Fruit fly (Drosophila melanogaster) whole organism, prepupa: ENCODE data around the gene Rala.
A peak's percentile ranks its signal among the peaks of the same experiment; 100 is the strongest.

Experiments
- Blimp-1 ChIP-seq: fragments of 200-800 bp; sonication (Bioruptor generic); optimal IDR thresholded peaks from 3 replicates; lab custom pipeline; 2017; ENCODE audit warnings: missing biosample characterization, missing genetic modification characterization, mild to moderate bottlenecking, moderate library complexity, missing genetic modification reagents
- CG10631 ChIP-seq: fragments of 200-800 bp; sonication (Bioruptor generic); optimal IDR thresholded peaks from 2 replicates; lab custom pipeline; 2016; ENCODE audit warnings: missing biosample characterization, missing genetic modification characterization
- CG10669 ChIP-seq: fragments of 200-800 bp; sonication (Bioruptor generic); optimal IDR thresholded peaks from 3 replicates; lab custom pipeline; 2018; ENCODE audit warnings: missing biosample characterization, mild to moderate bottlenecking, missing genetic modification characterization, moderate library complexity
- CG11294 ChIP-seq: fragments of 200-800 bp; sonication (Bioruptor generic); IDR thresholded peaks from 2 replicates; pipeline ENCODE4 v1.3.6; 2022; ENCODE audit warnings: missing biosample characterization, missing genetic modification characterization
- CG11902 ChIP-seq: fragments of 200-800 bp; sonication (Bioruptor generic); optimal IDR thresholded peaks from 3 replicates; lab custom pipeline; 2016; ENCODE audit warnings: missing biosample characterization, missing genetic modification characterization
- CG15336 ChIP-seq: fragments of 200-800 bp; sonication (Bioruptor generic); IDR thresholded peaks from 2 replicates; pipeline ENCODE4 v1.3.6; 2022; ENCODE audit warnings: missing biosample characterization, missing genetic modification characterization
- CG1621 ChIP-seq: fragments of 200-800 bp; sonication (Bioruptor generic); optimal IDR thresholded peaks from 3 replicates; lab custom pipeline; 2018; ENCODE audit warnings: missing biosample characterization, mild to moderate bottlenecking, missing genetic modification characterization
- CG16779 ChIP-seq: fragments of 200-800 bp; sonication (Bioruptor generic); optimal IDR thresholded peaks from 3 replicates; lab custom pipeline; 2017; ENCODE audit warnings: missing biosample characterization, mild to moderate bottlenecking, missing genetic modification characterization
- CG3032 ChIP-seq: fragments of 200-800 bp; optimal IDR thresholded peaks from 2 replicates; lab custom pipeline; 2019; ENCODE audit warnings: missing biosample characterization, mild to moderate bottlenecking, missing genetic modification characterization, moderate library complexity
- CG32006 ChIP-seq: fragments of 200-800 bp; sonication (Bioruptor generic); optimal IDR thresholded peaks from 3 replicates; lab custom pipeline; 2017; ENCODE audit warnings: missing biosample characterization, mild to moderate bottlenecking, missing genetic modification characterization
- CG34406 ChIP-seq: fragments of 200-800 bp; sonication (Bioruptor generic); optimal IDR thresholded peaks from 3 replicates; lab custom pipeline; 2016; ENCODE audit warnings: missing biosample characterization, missing genetic modification characterization
- CG3919 ChIP-seq: fragments of 200-800 bp; sonication (Bioruptor generic); optimal IDR thresholded peaks from 3 replicates; lab custom pipeline; 2016; ENCODE audit warnings: missing biosample characterization, missing genetic modification characterization
- CG4318 ChIP-seq: fragments of 200-800 bp; sonication (Bioruptor generic); optimal IDR thresholded peaks from 3 replicates; lab custom pipeline; 2017; ENCODE audit warnings: missing biosample characterization, mild to moderate bottlenecking, missing genetic modification characterization
- CG6163 ChIP-seq: fragments of 200-800 bp; sonication (Bioruptor generic); IDR thresholded peaks from 3 replicates; pipeline ENCODE4 v1.3.6; 2022; ENCODE audit warnings: missing biosample characterization, missing genetic modification characterization
- CG6276 ChIP-seq: fragments of 200-800 bp; sonication (Bioruptor generic); optimal IDR thresholded peaks from 2 replicates; lab custom pipeline; 2017; ENCODE audit warnings: missing biosample characterization, mild to moderate bottlenecking, missing genetic modification characterization
- CG6792 ChIP-seq: fragments of 200-800 bp; sonication (Bioruptor generic); optimal IDR thresholded peaks from 3 replicates; lab custom pipeline; 2016; ENCODE audit warnings: missing biosample characterization, missing genetic modification characterization
- CG6808 ChIP-seq: fragments of 200-800 bp; sonication (Bioruptor generic); optimal IDR thresholded peaks from 3 replicates; lab custom pipeline; 2017; ENCODE audit warnings: missing biosample characterization, missing genetic modification characterization, mild to moderate bottlenecking, moderate library complexity, missing genetic modification reagents
- CG6854 ChIP-seq: fragments of 200-800 bp; sonication (Bioruptor generic); optimal IDR thresholded peaks from 2 replicates; lab custom pipeline; 2017; ENCODE audit warnings: missing biosample characterization, mild to moderate bottlenecking, missing genetic modification characterization
- CG7368 ChIP-seq: fragments of 200-800 bp; sonication (Bioruptor generic); optimal IDR thresholded peaks from 3 replicates; lab custom pipeline; 2016; ENCODE audit warnings: missing biosample characterization, missing genetic modification characterization
- CG8319 ChIP-seq: fragments of 200-800 bp; sonication (Bioruptor generic); optimal IDR thresholded peaks from 3 replicates; lab custom pipeline; 2016; ENCODE audit warnings: missing biosample characterization, missing genetic modification characterization
- CG8632 ChIP-seq: fragments of 200-800 bp; sonication (Bioruptor generic); optimal IDR thresholded peaks from 3 replicates; lab custom pipeline; 2016; ENCODE audit warnings: missing biosample characterization, missing genetic modification characterization
- Eip75B ChIP-seq: fragments of 200-800 bp; sonication (Bioruptor generic); optimal IDR thresholded peaks from 3 replicates; lab custom pipeline; 2016; ENCODE audit warnings: missing biosample characterization, missing genetic modification characterization
- Eip78C ChIP-seq: fragments of 200-800 bp; sonication (Bioruptor generic); peaks from one replicate; lab custom pipeline; 2016; ENCODE audit warnings: missing biosample characterization, missing genetic modification characterization
- Eip93F ChIP-seq: fragments of 200-800 bp; sonication (Bioruptor generic); optimal IDR thresholded peaks from 2 replicates; lab custom pipeline; 2016; ENCODE audit warnings: missing biosample characterization, mild to moderate bottlenecking, missing genetic modification characterization
- Ets96B ChIP-seq: fragments of 200-800 bp; optimal IDR thresholded peaks from 2 replicates; lab custom pipeline; 2019; ENCODE audit warnings: missing biosample characterization, mild to moderate bottlenecking, missing genetic modification characterization, moderate library complexity
- Gug ChIP-seq: fragments of 200-800 bp; sonication (Bioruptor generic); IDR thresholded peaks from 2 replicates; pipeline ENCODE4 v1.3.6; 2022; ENCODE audit warnings: missing biosample characterization, missing genetic modification characterization
- Hr38 ChIP-seq: sonication (Bioruptor generic); optimal IDR thresholded peaks from 2 replicates; lab custom pipeline; 2016; ENCODE audit warnings: missing biosample characterization, missing genetic modification characterization
- Hr39 ChIP-seq: fragments of 200-800 bp; sonication (Bioruptor generic); optimal IDR thresholded peaks from 2 replicates; lab custom pipeline; 2016; ENCODE audit warnings: missing biosample characterization, missing genetic modification characterization
- Hr4 ChIP-seq: fragments of 200-800 bp; sonication (Bioruptor generic); optimal IDR thresholded peaks from 3 replicates; lab custom pipeline; 2016; ENCODE audit warnings: missing biosample characterization, missing genetic modification characterization
- Lpt ChIP-seq: fragments of 200-800 bp; sonication (Bioruptor generic); optimal IDR thresholded peaks from 3 replicates; lab custom pipeline; 2016; ENCODE audit warnings: missing biosample characterization, missing genetic modification characterization
- OdsH ChIP-seq: fragments of 200-800 bp; sonication (Bioruptor generic); optimal IDR thresholded peaks from 3 replicates; lab custom pipeline; 2016; ENCODE audit warnings: missing biosample characterization, missing genetic modification characterization
- Smox ChIP-seq: fragments of 200-800 bp; sonication (Bioruptor generic); optimal IDR thresholded peaks from 3 replicates; lab custom pipeline; 2016; ENCODE audit warnings: missing biosample characterization, missing genetic modification characterization
- Sox15 ChIP-seq: fragments of 200-800 bp; sonication (Bioruptor generic); optimal IDR thresholded peaks from 3 replicates; lab custom pipeline; 2016; ENCODE audit warnings: missing biosample characterization, missing genetic modification characterization
- achi ChIP-seq: fragments of 200-800 bp; sonication (Bioruptor generic); optimal IDR thresholded peaks from 3 replicates; lab custom pipeline; 2016; ENCODE audit warnings: missing biosample characterization, missing genetic modification characterization
- cyc ChIP-seq: fragments of 200-800 bp; sonication (Bioruptor generic); optimal IDR thresholded peaks from 3 replicates; lab custom pipeline; 2016; ENCODE audit warnings: missing biosample characterization, missing genetic modification characterization
- dac ChIP-seq: fragments of 200-800 bp; sonication (Bioruptor generic); optimal IDR thresholded peaks from 2 replicates; lab custom pipeline; 2017; ENCODE audit warnings: missing biosample characterization, mild to moderate bottlenecking, missing genetic modification characterization
- dsx ChIP-seq: fragments of 200-800 bp; optimal IDR thresholded peaks from 3 replicates; lab custom pipeline; 2019; ENCODE audit warnings: missing biosample characterization, mild to moderate bottlenecking, missing genetic modification characterization, moderate library complexity; ENCODE audit not compliant: poor library complexity, severe bottlenecking
- eg ChIP-seq: fragments of 200-800 bp; sonication (Bioruptor generic); IDR thresholded peaks from 3 replicates; pipeline ENCODE4 v1.3.6; 2022; ENCODE audit warnings: missing biosample characterization, missing genetic modification characterization
- esn ChIP-seq: fragments of 200-800 bp; sonication (Bioruptor generic); optimal IDR thresholded peaks from 2 replicates; lab custom pipeline; 2016; ENCODE audit warnings: missing biosample characterization, mild to moderate bottlenecking, missing genetic modification characterization, moderate library complexity
- fd59A ChIP-seq: fragments of 200-800 bp; sonication (Bioruptor generic); optimal IDR thresholded peaks from 2 replicates; lab custom pipeline; 2017; ENCODE audit warnings: missing biosample characterization, mild to moderate bottlenecking, missing genetic modification characterization, missing genetic modification reagents
- fd85E ChIP-seq: fragments of 200-800 bp; sonication (Bioruptor generic); optimal IDR thresholded peaks from 3 replicates; lab custom pipeline; 2016; ENCODE audit warnings: missing biosample characterization, missing genetic modification characterization
- fkh ChIP-seq: fragments of 200-800 bp; sonication (Bioruptor generic); optimal IDR thresholded peaks from 3 replicates; lab custom pipeline; 2017; ENCODE audit warnings: missing biosample characterization, mild to moderate bottlenecking, missing genetic modification characterization, moderate library complexity
- lz ChIP-seq: fragments of 200-800 bp; sonication (Bioruptor generic); optimal IDR thresholded peaks from 3 replicates; lab custom pipeline; 2016; ENCODE audit warnings: missing biosample characterization, missing genetic modification characterization
- salr ChIP-seq, 2 experiments: fragments of 200-800 bp; sonication (Bioruptor generic); optimal IDR thresholded peaks; 3 replicates each; lab custom pipeline; 2016 to 2018; ENCODE audit warnings: missing biosample characterization in 2 of 2, missing genetic modification characterization in 2 of 2, mild to moderate bottlenecking in 1 of 2
- spab ChIP-seq: fragments of 200-800 bp; sonication (Bioruptor generic); optimal IDR thresholded peaks from 2 replicates; lab custom pipeline; 2017; ENCODE audit warnings: missing biosample characterization, mild to moderate bottlenecking, missing genetic modification characterization, missing genetic modification reagents
- ss ChIP-seq, 2 experiments: fragments of 200-800 bp; sonication (Bioruptor generic); optimal IDR thresholded peaks; 2 replicates in 1 of 2; 3 replicates in 1 of 2; lab custom pipeline; 2017 to 2018; ENCODE audit warnings: mild to moderate bottlenecking in 2 of 2, missing biosample characterization in 2 of 2, missing genetic modification characterization in 2 of 2, moderate library complexity in 1 of 2
- svp ChIP-seq: fragments of 200-800 bp; sonication (Bioruptor generic); peaks from one replicate; lab custom pipeline; 2016; ENCODE audit warnings: missing biosample characterization, missing genetic modification characterization
- topi ChIP-seq: fragments of 200-800 bp; sonication (Bioruptor generic); optimal IDR thresholded peaks from 3 replicates; lab custom pipeline; 2016; ENCODE audit warnings: missing biosample characterization, missing genetic modification characterization
- vri ChIP-seq: fragments of 200-800 bp; sonication (Bioruptor generic); optimal IDR thresholded peaks from 3 replicates; lab custom pipeline; 2016; ENCODE audit warnings: missing biosample characterization, mild to moderate bottlenecking, missing genetic modification characterization

Gene Rala

DNA sequence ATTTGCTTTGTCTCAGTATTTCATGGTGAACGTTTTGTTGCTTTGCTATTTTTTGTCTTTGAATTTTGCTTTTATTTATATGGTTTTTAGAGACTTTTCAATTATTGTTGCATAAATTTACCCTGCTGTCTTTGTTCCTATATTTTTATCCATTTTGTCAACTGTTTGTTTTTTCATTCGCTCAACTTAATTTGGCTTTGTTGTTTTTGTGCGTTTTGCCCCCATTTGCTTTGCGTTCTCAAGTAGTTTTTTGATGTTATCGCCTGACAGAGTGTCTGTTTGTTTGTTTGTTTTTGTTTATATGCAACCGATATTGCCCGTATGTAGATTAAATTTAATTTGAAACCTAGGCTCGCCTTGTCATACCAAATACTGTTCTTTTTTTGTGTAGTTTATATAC is 30.9 kb downstream of the Rala start:
- TF ChIP-seq CG6163 (GFP tag; lab: Robert Waterston, UW) (no peak), Gug (GFP tag; lab: Robert Waterston, UW) (no peak), CG6808 (GFP tag; lab: Kevin White, UChicago) (no peak), CG8632 (GFP tag; lab: Kevin White, UChicago) (no peak), CG10669 (no peak), Eip78C (GFP tag; lab: Kevin White, UChicago) (no peak), dsx (no peak), CG34406 (GFP tag; lab: Kevin White, UChicago) (no peak), CG3919 (GFP tag; lab: Kevin White, UChicago) (no peak), Smox (no peak)

- TF ChIP-seq Smox (peak; percentile 68), CG7368 (GFP tag; lab: Kevin White, UChicago) (peak; percentile 80), CG32006 (GFP tag; lab: Kevin White, UChicago) (peak; percentile 87), ss (GFP tag; optimal IDR thresholded peaks at IDR 0.05; lab: Kevin White, UChicago) (peak; percentile 19 to 46), CG8632 (GFP tag; lab: Kevin White, UChicago) (peak; percentile 56), lz (GFP tag; lab: Kevin White, UChicago) (peak; percentile 81), Hr38 (GFP tag; lab: Kevin White, UChicago) (no peak), Hr4 (GFP tag; lab: Kevin White, UChicago) (peak; percentile 85), Ets96B (tag; lab: Kevin White, UChicago) (peak; percentile 80), CG11294 (GFP tag; lab: Robert Waterston, UW) (peak; percentile 64), Blimp-1 (no peak), eg (peak; percentile 90), fkh (no peak), Lpt (GFP tag; lab: Kevin White, UChicago) (peak; percentile 70), CG15336 (GFP tag; lab: Robert Waterston, UW) (peak; percentile 91), CG6276 (GFP tag; lab: Kevin White, UChicago) (peak; percentile 77), achi (GFP tag; lab: Kevin White, UChicago) (peak; percentile 76), CG10631 (GFP tag; lab: Kevin White, UChicago) (peak; percentile 73), spab (peak; percentile 56), salr (GFP tag; optimal IDR thresholded peaks at IDR 0.05; lab: Kevin White, UChicago) (peak; percentile 53 to 75), cyc (GFP tag; lab: Kevin White, UChicago) (peak; percentile 72), CG11902 (GFP tag; lab: Kevin White, UChicago) (peak; percentile 31), CG1621 (tag; lab: Kevin White, UChicago) (peak; percentile 81), topi (GFP tag; lab: Kevin White, UChicago) (peak; percentile 76), CG4318 (peak; percentile 69), CG6163 (GFP tag; lab: Robert Waterston, UW) (peak; percentile 92), CG3919 (GFP tag; lab: Kevin White, UChicago) (peak; percentile 86), OdsH (peak; percentile 82), CG3032 (tag; lab: Kevin White, UChicago) (peak; percentile 61), esn (GFP tag; lab: Kevin White, UChicago) (peak; percentile 79), CG6854 (GFP tag; lab: Kevin White, UChicago) (peak; percentile 62), fd85E (GFP tag; lab: Kevin White, UChicago) (no peak), fd59A (GFP tag; lab: Kevin White, UChicago) (peak; percentile 64), CG16779 (tag; lab: Kevin White, UChicago) (peak; percentile 50), Eip75B (GFP tag; lab: Kevin White, UChicago) (peak; percentile 77), Eip78C (GFP tag; lab: Kevin White, UChicago) (peak; percentile 92), Hr39 (peak; percentile 78), CG6792 (GFP tag; lab: Kevin White, UChicago) (peak; percentile 77), Sox15 (peak; percentile 60), CG10669 (peak; percentile 77), Eip93F (GFP tag; lab: Kevin White, UChicago) (no peak), CG8319 (GFP tag; lab: Kevin White, UChicago) (peak; percentile 41), svp (GFP tag; lab: Kevin White, UChicago) (peak; percentile 90), vri (GFP tag; lab: Kevin White, UChicago) (peak; percentile 52), dac (GFP tag; lab: Kevin White, UChicago) (peak; percentile 70), dsx (peak; percentile 73)
These were observed 31.5 kb downstream of the Rala start for dm6 chrX:3687837-3688375.
